Worm (Caenorhabditis elegans): ENCODE data around the gene srlf-30.

Gene srlf-30

ce11 chrIV:10909708-10910107 is 9.5 kb downstream of the srlf-30 start, which contains the start of gene pyk-2 (continued):
- TF ChIP-seq mep-1 (tag; optimal IDR thresholded peaks at IDR 0.05) (no peak), blmp-1 (tag; optimal IDR thresholded peaks at IDR 0.05) (no peak), nhr-11 (tag; optimal IDR thresholded peaks at IDR 0.05) (no peak), snu-23 (GFP tag; optimal IDR thresholded peaks at IDR 0.05) (peak; percentile 64), egl-27 (tag; optimal IDR thresholded peaks at IDR 0.05) (no peak), unc-30 (tag; optimal IDR thresholded peaks at IDR 0.05) (no peak), vab-15 (tag; optimal IDR thresholded peaks at IDR 0.05) (no peak), sup-37 (GFP tag; optimal IDR thresholded peaks at IDR 0.05) (no peak), lin-14 (GFP tag; optimal IDR thresholded peaks at IDR 0.05) (peak; percentile 59), nhr-84 (tag; optimal IDR thresholded peaks at IDR 0.05) (no peak), sptf-1 (tag; optimal IDR thresholded peaks at IDR 0.05) (no peak), nhr-90 (tag; optimal IDR thresholded peaks at IDR 0.05; ENCODE audit: poor library complexity) (peak; percentile 22), jun-1 (tag; optimal IDR thresholded peaks at IDR 0.05) (no peak), F16B12.6 (tag; optimal IDR thresholded peaks at IDR 0.05) (no peak), nhr-20 (tag; optimal IDR thresholded peaks at IDR 0.05) (peak; percentile 69), dpl-1 (GFP tag; optimal IDR thresholded peaks at IDR 0.05) (no peak), unc-130 (tag; optimal IDR thresholded peaks at IDR 0.05) (no peak), pag-3 (tag; optimal IDR thresholded peaks at IDR 0.05; ENCODE audit: borderline replicate concordance, insufficient read depth) (no peak), lin-35 (GFP tag; optimal IDR thresholded peaks at IDR 0.05) (peak in 1 of 2 experiments; percentile 29), lin-15B (tag; optimal IDR thresholded peaks at IDR 0.05) (no peak), isw-1 (GFP tag; IDR thresholded peaks at IDR 0.05) (no peak), mef-2 (tag; optimal IDR thresholded peaks at IDR 0.05) (no peak), ztf-4 (tag; optimal IDR thresholded peaks at IDR 0.05) (no peak), aly-2 (tag; optimal IDR thresholded peaks at IDR 0.05) (no peak), nhr-47 (tag; optimal IDR thresholded peaks at IDR 0.05) (no peak), hlh-4 (tag; optimal IDR thresholded peaks at IDR 0.05) (no peak), swsn-7 (tag; optimal IDR thresholded peaks at IDR 0.05) (no peak), ceh-63 (GFP tag; optimal IDR thresholded peaks at IDR 0.05) (no peak), sox-4 (tag; optimal IDR thresholded peaks at IDR 0.05) (no peak), ceh-90 (tag; optimal IDR thresholded peaks at IDR 0.05) (no peak), ceh-88 (GFP tag; IDR thresholded peaks at IDR 0.05) (no peak), pqm-1 (tag; optimal IDR thresholded peaks at IDR 0.05) (no peak), ceh-82 (tag; optimal IDR thresholded peaks at IDR 0.05) (no peak), nhr-85 (tag) (peak; percentile 88), snpc-4 (tag; optimal IDR thresholded peaks at IDR 0.05) (no peak), elt-2 (tag; optimal IDR thresholded peaks at IDR 0.05) (peak; percentile 49), nhr-76 (tag; optimal IDR thresholded peaks at IDR 0.05) (no peak), nhr-12 (tag; optimal IDR thresholded peaks at IDR 0.05) (no peak), zag-1 (tag; optimal IDR thresholded peaks at IDR 0.05) (no peak), hlh-17 (GFP tag; optimal IDR thresholded peaks at IDR 0.05; ENCODE audit: borderline replicate concordance) (no peak), nhr-71 (tag; optimal IDR thresholded peaks at IDR 0.05) (peak; percentile 56), lin-13 (GFP tag; optimal IDR thresholded peaks at IDR 0.05) (no peak), unc-98 (GFP tag; IDR thresholded peaks at IDR 0.05) (no peak), C04F5.9 (tag; optimal IDR thresholded peaks at IDR 0.05) (no peak), mab-9 (GFP tag; IDR thresholded peaks at IDR 0.05) (no peak), ztf-11 (tag; optimal IDR thresholded peaks at IDR 0.05) (no peak), dsc-1 (tag; optimal IDR thresholded peaks at IDR 0.05) (no peak), ceh-8 (GFP tag; optimal IDR thresholded peaks at IDR 0.05) (no peak), zip-4 (GFP tag; optimal IDR thresholded peaks at IDR 0.05) (no peak), efl-1 (optimal IDR thresholded peaks at IDR 0.05) (no peak), efl-1 (GFP tag; optimal IDR thresholded peaks at IDR 0.05 in 1 of 2) (peak in 1 of 2 experiments; percentile 75), rnt-1 (tag; optimal IDR thresholded peaks at IDR 0.05) (no peak), Y116A8C.19 (tag; optimal IDR thresholded peaks at IDR 0.05; ENCODE audit: borderline replicate concordance) (no peak), lin-39 (tag; optimal IDR thresholded peaks at IDR 0.05) (no peak)

Data from whole organism, L1 larva.